Worm (Caenorhabditis elegans): Measurements from ENCODE around the gene R13D11.4.

- TF ChIP-seq him-1 (tag; optimal IDR thresholded peaks at IDR 0.05) = no peak
- no peak for TF ChIP-seq dao-5 (tag; optimal IDR thresholded peaks at IDR 0.05)
- TF ChIP-seq W03F9.2 (tag; optimal IDR thresholded peaks at IDR 0.05) = no peak
Measured at ce11 chrV:804485-804884, 6.1 kb upstream of the R13D11.4 start, which contains the start of gene nhr-270.
